Worm (Caenorhabditis elegans) whole organism, young adult: Measurements from ENCODE around the gene F59A6.2.

Source experiments
- K11D2.4 ChIP-seq: fragments of 200-800 bp; sonication (Bioruptor generic); IDR thresholded peaks from 2 replicates; pipeline ENCODE4 v1.3.6; 2022; ENCODE audit warnings: missing genetic modification reagents, missing genetic modification characterization, missing compliant biosample characterization
- Y53F4B.3 ChIP-seq: fragments of 200-800 bp; sonication (Bioruptor generic); IDR thresholded peaks from 2 replicates; pipeline ENCODE4 v1.3.6; 2022; ENCODE audit warnings: missing genetic modification reagents, missing genetic modification characterization, missing compliant biosample characterization
- Y56A3A.18 ChIP-seq: fragments of 200-800 bp; sonication (Bioruptor generic); IDR thresholded peaks from 2 replicates; pipeline ENCODE4 v1.3.6; 2022; ENCODE audit warnings: missing genetic modification reagents, missing genetic modification characterization, missing compliant biosample characterization
- cebp-1 ChIP-seq, 2 experiments: fragments of 200-800 bp in 1 of 2; sonication (Bioruptor generic) in 1 of 2; sonication (generic microtip) in 1 of 2; IDR thresholded peaks in 1 of 2; optimal IDR thresholded peaks in 1 of 2; 2 replicates each; pipeline versions ENCODE4 v1.3.6 to Lab custom; 2017 to 2022; ENCODE audit warnings: missing compliant biosample characterization in 2 of 2, missing genetic modification characterization in 2 of 2, mild to moderate bottlenecking in 1 of 2, missing genetic modification reagents in 1 of 2, moderate library complexity in 1 of 2
- ceh-91 ChIP-seq: fragments of 200-800 bp; sonication (Bioruptor generic); IDR thresholded peaks from 2 replicates; pipeline ENCODE4 v1.3.6; 2022; ENCODE audit warnings: missing genetic modification reagents, missing genetic modification characterization, missing compliant biosample characterization
- chd-7 ChIP-seq: sonication (generic microtip); optimal IDR thresholded peaks from 2 replicates; lab custom pipeline; 2016; ENCODE audit warnings: mild to moderate bottlenecking, missing genetic modification characterization, moderate library complexity, missing compliant biosample characterization
- egrh-3 ChIP-seq: fragments of 200-800 bp; sonication (Bioruptor generic); IDR thresholded peaks from 2 replicates; pipeline ENCODE4 v1.3.6; 2022; ENCODE audit warnings: missing genetic modification reagents, missing genetic modification characterization, missing compliant biosample characterization
- lsl-1 ChIP-seq: fragments of 200-800 bp; sonication (Bioruptor generic); optimal IDR thresholded peaks from 2 replicates; lab custom pipeline; 2018; ENCODE audit warnings: mild to moderate bottlenecking, missing genetic modification characterization, moderate library complexity, missing compliant biosample characterization
- lsy-27 ChIP-seq: sonication (generic microtip); optimal IDR thresholded peaks from 2 replicates; lab custom pipeline; 2017; ENCODE audit warnings: missing genetic modification characterization, mild to moderate bottlenecking, missing compliant biosample characterization, antibody characterized with exemption, missing genotype, borderline replicate concordance; ENCODE audit not compliant: insufficient read depth
- nhr-179 ChIP-seq: sonication (generic microtip); optimal IDR thresholded peaks from 2 replicates; lab custom pipeline; 2016; ENCODE audit warnings: mild to moderate bottlenecking, missing genetic modification characterization, missing compliant biosample characterization
- somi-1 ChIP-seq: fragments of 200-800 bp; sonication (Bioruptor generic); optimal IDR thresholded peaks from 2 replicates; lab custom pipeline; 2018; ENCODE audit warnings: mild to moderate bottlenecking, missing genetic modification characterization, missing compliant biosample characterization
- tbp1 ChIP-seq: fragments of 200-800 bp; sonication (Bioruptor generic); optimal IDR thresholded peaks from 2 replicates; lab custom pipeline; 2018; ENCODE audit warnings: mild to moderate bottlenecking, missing genetic modification characterization, missing compliant biosample characterization
- unc-62 ChIP-seq: fragments of 150-350 bp; optimal IDR thresholded peaks from 2 replicates; lab custom pipeline; 2014; ENCODE audit warnings: missing biosample characterization, missing genetic modification reagents, missing genetic modification characterization
- ztf-25 ChIP-seq: fragments of 200-800 bp; sonication (Bioruptor generic); IDR thresholded peaks from 2 replicates; pipeline ENCODE4 v1.3.6; 2022; ENCODE audit warnings: missing genetic modification reagents, missing genetic modification characterization, missing compliant biosample characterization

ce11 chrII:5049865-5050342 lies 35.4 kb downstream of the F59A6.2 start, which contains the start of gene F33G12.6:
- no peak for TF ChIP-seq lsy-27 (tag; lab: Kevin White, UChicago)
- no peak for TF ChIP-seq egrh-3
- TF ChIP-seq ceh-91 (GFP tag; lab: Robert Waterston, UW) = no peak
- no peak for TF ChIP-seq cebp-1 (GFP tag; IDR thresholded peaks at IDR 0.05; lab: Robert Waterston, UW)
- TF ChIP-seq cebp-1 (tag; optimal IDR thresholded peaks at IDR 0.05; lab: Kevin White, UChicago) = no peak
- no peak for TF ChIP-seq lsl-1 (GFP tag; lab: Kevin White, UChicago)
- no peak for TF ChIP-seq Y56A3A.18 (GFP tag; lab: Robert Waterston, UW)
- TF ChIP-seq unc-62 (GFP tag; lab: Kevin White, UChicago) = no peak
- TF ChIP-seq K11D2.4 (GFP tag; lab: Robert Waterston, UW) = no peak
- TF ChIP-seq ztf-25 (GFP tag; lab: Robert Waterston, UW) = no peak
- no peak for TF ChIP-seq somi-1 (GFP tag; lab: Kevin White, UChicago)
- no peak for TF ChIP-seq tbp1 (GFP tag; lab: Kevin White, UChicago)
- no peak for TF ChIP-seq chd-7 (tag; lab: Kevin White, UChicago)
- no peak for TF ChIP-seq Y53F4B.3 (GFP tag; lab: Robert Waterston, UW)
- TF ChIP-seq nhr-179 (tag; lab: Kevin White, UChicago) = no peak
